Worm (Caenorhabditis elegans): ENCODE data around the gene vps-18.
A peak's percentile ranks its signal among the peaks of the same experiment; 100 is the strongest.

vps-18 gene

DNA sequence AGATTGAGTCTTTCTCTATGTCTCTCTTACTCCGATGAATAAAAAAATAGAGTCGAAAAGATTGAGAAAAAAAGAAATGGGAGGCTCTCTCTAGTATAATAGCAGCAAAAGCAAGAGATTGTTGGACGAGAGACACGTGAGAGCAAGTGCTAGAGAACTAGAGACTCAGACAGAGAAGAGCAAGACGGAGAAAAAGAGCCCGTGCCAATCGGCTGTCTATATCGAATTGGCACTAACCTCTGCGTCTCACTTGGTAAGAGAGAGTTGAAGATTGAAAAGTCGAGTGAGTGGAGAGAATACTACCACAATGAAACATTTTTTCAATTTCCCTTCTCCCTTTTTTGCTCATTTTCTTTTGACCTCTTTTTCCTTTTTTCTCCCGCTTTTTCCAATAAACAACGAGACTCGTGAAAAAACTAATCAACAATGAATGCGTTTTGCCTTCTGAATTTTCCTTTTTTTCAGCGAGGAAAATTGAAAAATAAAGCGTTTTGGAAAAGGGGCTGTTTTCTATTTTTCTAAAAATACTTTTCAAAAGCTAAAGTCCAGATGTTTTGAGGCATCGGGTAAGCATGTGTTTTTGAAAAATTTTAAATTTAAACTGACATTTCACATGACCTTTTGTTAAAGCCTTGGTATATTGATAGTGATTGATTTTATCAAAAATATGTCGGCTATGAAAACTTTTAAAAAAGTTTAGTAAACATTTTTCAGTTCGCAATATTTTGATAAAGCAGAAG is 45.8 kb downstream of the vps-18 start (continued):
- TF ChIP-seq cebp-1 (GFP tag; IDR thresholded peaks at IDR 0.05), result no peak
- peak; percentile 60 for TF ChIP-seq cebp-1 (tag; optimal IDR thresholded peaks at IDR 0.05)
- peak; percentile 56 for TF ChIP-seq nhr-80 (tag; optimal IDR thresholded peaks at IDR 0.05)
- peak; percentile 42 for TF ChIP-seq attf-5 (GFP tag; optimal IDR thresholded peaks at IDR 0.05)
- no peak for TF ChIP-seq T26A5.8 (tag; optimal IDR thresholded peaks at IDR 0.05)
- TF ChIP-seq mcd-1 (GFP tag; IDR thresholded peaks at IDR 0.05), result peak; percentile 39; the same call in 1 of the 2 replicates
- TF ChIP-seq egl-18 (GFP tag; IDR thresholded peaks at IDR 0.05), result 0 out of 2 replicates have a peak, but pooled peaks have one; percentile 30

- TF ChIP-seq nhr-80 (tag; optimal IDR thresholded peaks at IDR 0.05), result peak; percentile 62
- no peak for TF ChIP-seq nhr-90 (tag; optimal IDR thresholded peaks at IDR 0.05)
- no peak for TF ChIP-seq ztf-25 (GFP tag; IDR thresholded peaks at IDR 0.05)
- no peak for TF ChIP-seq egl-18 (GFP tag; IDR thresholded peaks at IDR 0.05)
- TF ChIP-seq cebp-1 (GFP tag; IDR thresholded peaks at IDR 0.05), result no peak
- TF ChIP-seq cebp-1 (tag; optimal IDR thresholded peaks at IDR 0.05), result peak; percentile 45
- no peak for TF ChIP-seq fkh-3 (tag; optimal IDR thresholded peaks at IDR 0.05)
- TF ChIP-seq C06A6.2 (GFP tag; conservative IDR thresholded peaks at IDR 0.05), result no peak
- TF ChIP-seq attf-5 (GFP tag; optimal IDR thresholded peaks at IDR 0.05), result peak; percentile 6
- TF ChIP-seq dpff-1 (tag; optimal IDR thresholded peaks at IDR 0.05), result no peak
Observed at ce11 chrII:4507669-4508068, 46.7 kb downstream of the vps-18 start.

DNA sequence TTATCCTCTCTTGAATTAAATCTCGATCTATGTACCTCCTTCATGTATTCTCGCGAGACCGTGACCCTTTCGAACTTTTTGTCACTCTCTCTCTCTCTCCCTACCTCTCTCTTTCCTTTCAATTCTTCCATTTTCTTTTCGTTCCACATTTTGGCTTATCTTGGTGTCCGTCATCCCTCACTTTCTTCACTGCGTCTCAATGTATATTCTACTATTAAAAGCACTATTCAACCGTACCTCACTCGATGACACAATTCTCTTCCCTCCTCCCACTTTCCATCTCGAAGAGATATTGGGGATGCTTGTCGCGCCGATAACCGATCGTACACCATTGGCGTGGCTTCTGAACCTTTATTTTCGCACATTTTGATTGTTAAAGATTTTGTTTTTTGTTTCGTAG is 49.8 kb downstream of the vps-18 start:
- TF ChIP-seq atf-7 (tag; optimal IDR thresholded peaks at IDR 0.05) (no peak), nhr-27 (tag; optimal IDR thresholded peaks at IDR 0.05) (no peak), aptf-2 (GFP tag; conservative IDR thresholded peaks at IDR 0.05) (no peak)

ce11 chrII:4511911-4512310 is 51.0 kb downstream of the vps-18 start, which contains the start of gene cyp-23A1:
cyp-23A1 (plus strand) TSS chrII:4512211.
- TF ChIP-seq rec-8 (tag; optimal IDR thresholded peaks at IDR 0.05), result no peak

DNA sequence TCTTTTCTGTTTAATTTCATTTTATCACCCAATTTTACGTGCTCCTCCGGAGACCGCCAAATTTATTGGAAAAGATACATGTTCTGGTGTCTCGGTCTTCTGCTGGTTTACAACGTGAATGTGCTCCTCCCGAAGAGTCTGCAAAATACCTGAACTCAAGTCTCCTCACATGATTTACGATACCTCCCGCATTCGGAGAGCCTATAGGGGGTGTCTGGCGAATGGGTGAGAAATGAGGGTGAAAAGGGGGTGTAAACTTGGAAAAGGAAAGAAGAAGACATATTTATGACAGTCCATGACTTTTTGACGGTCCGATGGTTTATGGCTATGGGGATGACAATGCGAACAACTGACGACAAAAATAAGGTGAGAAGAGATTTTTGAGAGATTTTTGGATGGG is 55.4 kb downstream of the vps-18 start:
- TF ChIP-seq hrde-1 (tag; optimal IDR thresholded peaks at IDR 0.05; ENCODE audit: borderline replicate concordance) (no peak), pbrm-1 (GFP tag; IDR thresholded peaks at IDR 0.05) (no peak), Y79H2A.3 (GFP tag; conservative IDR thresholded peaks at IDR 0.05) (no peak), ztf-28 (GFP tag; IDR thresholded peaks at IDR 0.05) (no peak), madf-8 (GFP tag; conservative IDR thresholded peaks at IDR 0.05) (no peak), die-1 (tag; optimal IDR thresholded peaks at IDR 0.05) (no peak)

- no peak for TF ChIP-seq egl-18 (GFP tag; IDR thresholded peaks at IDR 0.05)
- no peak for TF ChIP-seq rcor-1 (GFP tag; IDR thresholded peaks at IDR 0.05)
- no peak for TF ChIP-seq efl-1 (GFP tag; optimal IDR thresholded peaks at IDR 0.05)
- TF ChIP-seq Y95B8A.8 (GFP tag; IDR thresholded peaks at IDR 0.05), result no peak
- TF ChIP-seq hrde-1 (tag; optimal IDR thresholded peaks at IDR 0.05; ENCODE audit: borderline replicate concordance), result no peak
- TF ChIP-seq lir-1 (GFP tag; conservative IDR thresholded peaks at IDR 0.05), result no peak
- TF ChIP-seq sdz-38 (tag; optimal IDR thresholded peaks at IDR 0.05), result no peak
- no peak for TF ChIP-seq Y53G8AR.9 (GFP tag; conservative IDR thresholded peaks at IDR 0.05)
- no peak for TF ChIP-seq hlh-26 (GFP tag; conservative IDR thresholded peaks at IDR 0.05)
- no peak for TF ChIP-seq athp-1 (tag; optimal IDR thresholded peaks at IDR 0.05)
- TF ChIP-seq ccch-3 (GFP tag; optimal IDR thresholded peaks at IDR 0.05), result no peak
- TF ChIP-seq egl-44 (GFP tag; IDR thresholded peaks at IDR 0.05), result no peak
- no peak for TF ChIP-seq cebp-1 (GFP tag; IDR thresholded peaks at IDR 0.05)
- TF ChIP-seq cebp-1 (tag; optimal IDR thresholded peaks at IDR 0.05), result no peak
- no peak for TF ChIP-seq B0019.2 (GFP tag; conservative IDR thresholded peaks at IDR 0.05)
- TF ChIP-seq nfyb-1 (GFP tag; IDR thresholded peaks at IDR 0.05), result no peak
- TF ChIP-seq F57A8.1 (GFP tag; optimal IDR thresholded peaks at IDR 0.05), result no peak
- no peak for TF ChIP-seq lin-35 (GFP tag; optimal IDR thresholded peaks at IDR 0.05)
- TF ChIP-seq dpff-1 (tag; optimal IDR thresholded peaks at IDR 0.05), result no peak
Observed at ce11 chrII:4517254-4517653, 56.3 kb downstream of the vps-18 start.

Measured in whole organism, young adult.